Worm (Caenorhabditis elegans) whole organism, L1 larva: ENCODE measurements around the gene F08F8.6.

ENCODE experiments used
- dpl-1 ChIP-seq, 3 experiments: fragments of 150-350 bp in 2 of 3; sonication (generic microtip) in 1 of 3; optimal IDR thresholded peaks; 2 replicates each; lab custom pipeline; 2014 to 2017; ENCODE audit warnings: missing biosample characterization in 3 of 3, missing genetic modification characterization in 3 of 3, missing genetic modification reagents in 3 of 3
- nhr-11 ChIP-seq: fragments of 150-350 bp; optimal IDR thresholded peaks from 2 replicates; lab custom pipeline; 2014; ENCODE audit warnings: missing biosample characterization, missing genetic modification characterization
- nhr-76 ChIP-seq: sonication (generic microtip); optimal IDR thresholded peaks from 2 replicates; lab custom pipeline; 2017; ENCODE audit warnings: missing biosample characterization, missing genetic modification characterization
- snpc-4 ChIP-seq: fragments of 150-350 bp; optimal IDR thresholded peaks from 2 replicates; lab custom pipeline; 2014; ENCODE audit warnings: missing biosample characterization, missing genetic modification characterization
- sptf-1 ChIP-seq: fragments of 150-350 bp; optimal IDR thresholded peaks from 2 replicates; lab custom pipeline; 2014; ENCODE audit warnings: missing biosample characterization, missing genetic modification characterization
- xbp-1 ChIP-seq: sonication (generic microtip); optimal IDR thresholded peaks from 2 replicates; lab custom pipeline; 2016; ENCODE audit warnings: missing genetic modification characterization, missing compliant biosample characterization

- no peak for TF ChIP-seq snpc-4
- TF ChIP-seq nhr-76 (tag; lab: Kevin White, UChicago), result no peak
- TF ChIP-seq nhr-11 (tag; lab: Kevin White, UChicago), result no peak
- TF ChIP-seq sptf-1, result no peak
- TF ChIP-seq dpl-1 (GFP tag; optimal IDR thresholded peaks at IDR 0.05; lab: Kevin White, UChicago), result no peak
- TF ChIP-seq xbp-1 (tag; lab: Kevin White, UChicago), result no peak
Observed at ce11 chrIII:7358627-7359026, 15.1 kb downstream of the F08F8.6 start.
